Worm (Caenorhabditis elegans): ENCODE measurements around the gene Y48G9A.9.

DNA sequence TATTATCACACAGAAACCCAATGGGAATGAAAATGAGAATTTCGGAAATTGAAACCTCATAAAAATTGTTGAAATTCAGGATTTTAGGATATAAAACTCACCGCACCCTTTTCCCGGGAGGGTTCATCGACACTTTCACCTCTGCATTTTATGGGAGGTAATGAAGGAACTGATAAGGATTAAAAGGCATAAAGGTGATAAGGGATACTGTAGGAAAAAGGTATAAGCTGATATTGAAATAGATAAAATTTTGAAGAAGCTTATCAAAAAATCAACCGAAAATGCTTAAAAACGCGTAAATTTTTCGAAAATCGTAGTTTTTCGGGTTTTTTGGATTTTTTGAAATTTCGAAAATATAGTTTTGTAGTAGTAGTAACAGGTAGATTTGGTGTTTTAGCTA, 42.0 kb upstream of the Y48G9A.9 start:
- TF ChIP-seq him-1 (tag; optimal IDR thresholded peaks at IDR 0.05) (no peak), W03F9.2 (tag; optimal IDR thresholded peaks at IDR 0.05) (no peak)
